Worm (Caenorhabditis elegans) whole organism, mixed stage, embryonic: ENCODE results near the gene F21D5.6.
A peak's percentile ranks its signal among the peaks of the same experiment; 100 is the strongest.

Experiments
- blmp-1 ChIP-seq: fragments of 150-350 bp; optimal IDR thresholded peaks from 2 replicates; lab custom pipeline; 2014; ENCODE audit warnings: missing biosample characterization, missing genetic modification characterization
- ceh-83 ChIP-seq: fragments of 200-800 bp; sonication (Bioruptor generic); optimal IDR thresholded peaks from 2 replicates; lab custom pipeline; 2018; ENCODE audit warnings: mild to moderate bottlenecking, missing genetic modification characterization, missing compliant biosample characterization
- flh-1 ChIP-seq: fragments of 200-800 bp; sonication (Bioruptor generic); optimal IDR thresholded peaks from 2 replicates; lab custom pipeline; 2018; ENCODE audit warnings: mild to moderate bottlenecking, missing genetic modification characterization, moderate library complexity, missing compliant biosample characterization
- lin-13 ChIP-seq: fragments of 150-350 bp; optimal IDR thresholded peaks from 2 replicates; lab custom pipeline; 2014; ENCODE audit warnings: missing biosample characterization, missing genetic modification characterization
- lsy-2 ChIP-seq: fragments of 150-350 bp; optimal IDR thresholded peaks from 2 replicates; lab custom pipeline; 2014; ENCODE audit warnings: missing biosample characterization, missing genetic modification characterization
- mep-1 ChIP-seq: fragments of 150-350 bp; optimal IDR thresholded peaks from 2 replicates; lab custom pipeline; 2017; ENCODE audit warnings: missing biosample characterization, missing genetic modification reagents, missing genetic modification characterization, inconsistent platforms
- nhr-237 ChIP-seq: fragments of 150-350 bp; optimal IDR thresholded peaks from 2 replicates; lab custom pipeline; 2014; ENCODE audit warnings: missing biosample characterization, missing genetic modification characterization
- nhr-28 ChIP-seq: fragments of 150-350 bp; optimal IDR thresholded peaks from 2 replicates; lab custom pipeline; 2014; ENCODE audit warnings: missing biosample characterization, missing genetic modification characterization
- nhr-76 ChIP-seq: sonication (generic microtip); optimal IDR thresholded peaks from 2 replicates; lab custom pipeline; 2017; ENCODE audit warnings: missing biosample characterization, missing genetic modification characterization
- snpc-4 ChIP-seq: fragments of 150-350 bp; optimal IDR thresholded peaks from 2 replicates; lab custom pipeline; 2014; ENCODE audit warnings: missing biosample characterization, missing genetic modification characterization
- tbx-8 ChIP-seq: fragments of 200-800 bp; sonication (Bioruptor generic); optimal IDR thresholded peaks from 2 replicates; lab custom pipeline; 2018; ENCODE audit warnings: mild to moderate bottlenecking, missing genetic modification characterization, moderate library complexity, missing compliant biosample characterization
- unc-39 ChIP-seq: fragments of 150-350 bp; optimal IDR thresholded peaks from 2 replicates; lab custom pipeline; 2014; ENCODE audit warnings: missing biosample characterization, missing genetic modification characterization
- unc-62 ChIP-seq: fragments of 150-350 bp; optimal IDR thresholded peaks from 2 replicates; lab custom pipeline; 2014; ENCODE audit warnings: missing biosample characterization, missing genetic modification reagents, missing genetic modification characterization
- ztf-11 ChIP-seq: fragments of 150-350 bp; optimal IDR thresholded peaks from 2 replicates; lab custom pipeline; 2014; ENCODE audit warnings: missing biosample characterization, missing genetic modification characterization

DNA sequence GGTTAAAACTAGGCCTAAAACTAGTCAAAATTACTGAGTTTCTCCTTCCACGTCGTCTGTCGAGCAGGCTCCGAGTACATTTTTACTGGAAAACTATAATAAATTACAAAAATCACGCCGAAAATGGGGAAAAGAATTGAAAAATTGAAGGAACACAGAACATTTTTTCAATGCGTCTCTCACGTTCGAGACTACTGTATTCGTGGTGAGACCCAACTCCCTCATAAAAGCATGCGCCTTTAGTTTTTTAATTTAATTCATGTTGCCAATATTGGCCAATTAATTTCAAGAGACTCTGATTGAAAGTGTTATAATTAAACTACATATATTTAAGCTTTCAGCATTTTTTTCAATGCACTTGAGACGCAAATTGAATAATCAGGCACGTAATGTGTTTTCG is 13.0 kb upstream of the F21D5.6 start:
- TF ChIP-seq snpc-4 (tag; lab: Kevin White, UChicago) (no peak), tbx-8 (no peak), unc-39 (tag; lab: Kevin White, UChicago) (no peak), unc-62 (GFP tag; lab: Kevin White, UChicago) (no peak), lsy-2 (tag; lab: Kevin White, UChicago) (no peak), nhr-76 (tag; lab: Kevin White, UChicago) (no peak), ceh-83 (GFP tag; lab: Kevin White, UChicago) (peak; percentile 10), lin-13 (tag; lab: Kevin White, UChicago) (no peak), blmp-1 (tag; lab: Kevin White, UChicago) (no peak), mep-1 (tag; lab: Kevin White, UChicago) (no peak), flh-1 (no peak), nhr-28 (tag; lab: Kevin White, UChicago) (no peak), ztf-11 (tag; lab: Kevin White, UChicago) (no peak), nhr-237 (no peak)
